Fruit fly (Drosophila melanogaster) whole organism, adult: Measurements from ENCODE around the gene CG6118.

Source experiments
- CG11617 ChIP-seq: fragments of 200-800 bp; sonication (Bioruptor generic); optimal IDR thresholded peaks from 2 replicates; lab custom pipeline; 2017; ENCODE audit warnings: mild to moderate bottlenecking, missing biosample characterization, missing genetic modification reagents, missing genetic modification characterization
- CG12768 ChIP-seq: fragments of 200-800 bp; sonication (Bioruptor generic); optimal IDR thresholded peaks from 2 replicates; lab custom pipeline; 2017; ENCODE audit warnings: missing biosample characterization, missing genetic modification characterization, mild to moderate bottlenecking, moderate library complexity, missing genetic modification reagents
- CG7101 ChIP-seq: fragments of 200-800 bp; sonication (Bioruptor generic); optimal IDR thresholded peaks from 2 replicates; lab custom pipeline; 2018; ENCODE audit warnings: missing biosample characterization, mild to moderate bottlenecking, missing genetic modification characterization, moderate library complexity
- Crg-1 ChIP-seq: fragments of 200-800 bp; sonication (Bioruptor generic); optimal IDR thresholded peaks from 2 replicates; lab custom pipeline; 2016; ENCODE audit warnings: missing biosample characterization, missing genetic modification characterization
- Mnt ChIP-seq: fragments of 200-800 bp; sonication (Bioruptor generic); optimal IDR thresholded peaks from 2 replicates; lab custom pipeline; 2016; ENCODE audit warnings: missing biosample characterization, mild to moderate bottlenecking, missing genetic modification characterization
- cic ChIP-seq: fragments of 200-800 bp; sonication (Bioruptor generic); optimal IDR thresholded peaks from 2 replicates; lab custom pipeline; 2017; ENCODE audit warnings: missing biosample characterization, mild to moderate bottlenecking, missing genetic modification characterization, moderate library complexity
- kay ChIP-seq: fragments of 200-800 bp; sonication (Bioruptor generic); peaks from one replicate; lab custom pipeline; 2016; ENCODE audit warnings: missing biosample characterization, missing genetic modification characterization, borderline replicate concordance
- pad ChIP-seq: fragments of 200-800 bp; sonication (Bioruptor generic); optimal IDR thresholded peaks from 3 replicates; lab custom pipeline; 2017; ENCODE audit warnings: missing biosample characterization, missing genetic modification characterization, mild to moderate bottlenecking, moderate library complexity, missing genetic modification reagents
- toe ChIP-seq: fragments of 200-800 bp; sonication (Bioruptor generic); optimal IDR thresholded peaks from 2 replicates; lab custom pipeline; 2016; ENCODE audit warnings: missing biosample characterization, missing genetic modification characterization

dm6 chr3R:15434676-15435075, at the start of gene CG6118:
- TF ChIP-seq Mnt (GFP tag; lab: Kevin White, UChicago) (no peak), cic (GFP tag; lab: Kevin White, UChicago) (no peak), kay (no peak), CG12768 (no peak), pad (GFP tag; lab: Kevin White, UChicago) (no peak), Crg-1 (GFP tag; lab: Kevin White, UChicago) (no peak), CG7101 (tag; lab: Kevin White, UChicago) (no peak), CG11617 (GFP tag; lab: Kevin White, UChicago) (no peak), toe (GFP tag; lab: Kevin White, UChicago) (no peak)
